Fruit fly (Drosophila melanogaster): ENCODE data around the gene CG11842.

The CG11842 gene

DNA sequence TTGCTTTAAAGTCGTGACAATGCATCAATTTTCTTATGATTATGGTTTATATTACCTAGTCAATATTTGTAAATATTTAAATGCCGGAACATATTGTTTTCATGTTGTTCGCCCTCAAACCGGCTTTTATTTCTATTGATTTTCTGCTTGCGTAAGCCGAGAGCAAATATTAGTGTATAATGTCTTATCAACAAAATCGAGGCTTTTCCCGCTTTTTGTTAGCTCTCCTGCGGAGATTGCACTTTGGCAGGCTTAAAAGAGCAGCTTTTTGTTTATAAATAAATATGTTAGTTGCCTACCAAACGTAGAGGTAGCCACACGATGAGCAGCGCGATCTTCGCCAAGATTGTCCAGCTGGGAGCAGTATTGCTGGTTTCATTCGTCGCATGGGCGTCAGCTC lies at the start of gene CG11842:
Gene CG11842 (plus strand): TSS at position 301 of the 400 bp plus-strand sequence.
- TF ChIP-seq fkh (GFP tag; optimal IDR thresholded peaks at IDR 0.05) = peak; percentile 40
- no peak for TF ChIP-seq CG11762 (GFP tag; optimal IDR thresholded peaks at IDR 0.05; ENCODE audit: insufficient read depth)

dm6 chr3R:29004884-29005621 lies 47.4 kb upstream of the CG11842 start:
- no peak for TF ChIP-seq CG6854 (GFP tag; optimal IDR thresholded peaks at IDR 0.05)
- TF ChIP-seq esn (GFP tag; optimal IDR thresholded peaks at IDR 0.05) = peak; percentile 52
- TF ChIP-seq Hr38 (GFP tag; optimal IDR thresholded peaks at IDR 0.05) = no peak
- TF ChIP-seq CG31627 (GFP tag; optimal IDR thresholded peaks at IDR 0.05) = peak; percentile 52
- peak in 1 of 2 experiments; percentile 31 for TF ChIP-seq ss (GFP tag; optimal IDR thresholded peaks at IDR 0.05)
- peak; percentile 43 for TF ChIP-seq Sox102F (GFP tag; optimal IDR thresholded peaks at IDR 0.05)
- TF ChIP-seq topi (GFP tag; optimal IDR thresholded peaks at IDR 0.05) = peak; percentile 39
- TF ChIP-seq CG11294 (GFP tag; IDR thresholded peaks at IDR 0.05) = peak; percentile 20; the same call in 1 of the 2 replicates
- peak; percentile 31 for TF ChIP-seq Ets96B (tag; optimal IDR thresholded peaks at IDR 0.05)
- TF ChIP-seq CG15336 (GFP tag; IDR thresholded peaks at IDR 0.05) = peak; percentile 57; the same call in 1 of the 2 replicates
- TF ChIP-seq vri (GFP tag; optimal IDR thresholded peaks at IDR 0.05) = no peak
- TF ChIP-seq CG1621 (tag; optimal IDR thresholded peaks at IDR 0.05) = peak; percentile 16
- peak; percentile 49 for TF ChIP-seq CG3032 (tag; optimal IDR thresholded peaks at IDR 0.05)
- TF ChIP-seq Eip78C (GFP tag) = peak; percentile 81
- peak; percentile 6 for TF ChIP-seq Sox15 (GFP tag; optimal IDR thresholded peaks at IDR 0.05)
- TF ChIP-seq CG4318 (GFP tag; optimal IDR thresholded peaks at IDR 0.05) = peak; percentile 18
- TF ChIP-seq OdsH (GFP tag; optimal IDR thresholded peaks at IDR 0.05) = peak; percentile 60
- TF ChIP-seq lz (GFP tag; optimal IDR thresholded peaks at IDR 0.05) = peak; percentile 45
- TF ChIP-seq Lpt (GFP tag; optimal IDR thresholded peaks at IDR 0.05) = peak; percentile 0
- TF ChIP-seq spab (GFP tag; optimal IDR thresholded peaks at IDR 0.05) = no peak
- TF ChIP-seq CG9139 (GFP tag; optimal IDR thresholded peaks at IDR 0.05) = no peak
- peak; percentile 46 for TF ChIP-seq Smox (GFP tag; optimal IDR thresholded peaks at IDR 0.05)
- peak; percentile 22 for TF ChIP-seq net (GFP tag; optimal IDR thresholded peaks at IDR 0.05)
- TF ChIP-seq CG34406 (GFP tag; optimal IDR thresholded peaks at IDR 0.05) = peak; percentile 16
- peak; percentile 77 for TF ChIP-seq eg (GFP tag; IDR thresholded peaks at IDR 0.05)
- no peak for TF ChIP-seq dac (GFP tag; optimal IDR thresholded peaks at IDR 0.05)
- TF ChIP-seq Blimp-1 (GFP tag; optimal IDR thresholded peaks at IDR 0.05) = no peak
- peak; percentile 22 for TF ChIP-seq dsx (GFP tag; optimal IDR thresholded peaks at IDR 0.05; ENCODE audit: poor library complexity, severe bottlenecking)
- TF ChIP-seq Eip75B (GFP tag; optimal IDR thresholded peaks at IDR 0.05) = peak; percentile 44
- TF ChIP-seq CG16779 (tag; optimal IDR thresholded peaks at IDR 0.05) = no peak
- peak; percentile 6 for TF ChIP-seq CG6808 (GFP tag; optimal IDR thresholded peaks at IDR 0.05)
- TF ChIP-seq CG11762 (GFP tag; optimal IDR thresholded peaks at IDR 0.05; ENCODE audit: insufficient read depth) = no peak
- peak; percentile 53; the same call in 2 of the 3 replicates for TF ChIP-seq CG6163 (GFP tag; IDR thresholded peaks at IDR 0.05)
- TF ChIP-seq Sox14 (GFP tag; optimal IDR thresholded peaks at IDR 0.05) = peak; percentile 42
- TF ChIP-seq CG10669 (GFP tag; optimal IDR thresholded peaks at IDR 0.05) = peak; percentile 53
- peak; percentile 27 for TF ChIP-seq Met (GFP tag; optimal IDR thresholded peaks at IDR 0.05)
- peak; percentile 48 for TF ChIP-seq acj6 (GFP tag; optimal IDR thresholded peaks at IDR 0.05)
- TF ChIP-seq CG8119 (GFP tag; IDR thresholded peaks at IDR 0.05) = peak; percentile 58
- peak; percentile 66 for TF ChIP-seq pdm3 (GFP tag; optimal IDR thresholded peaks at IDR 0.05)
- TF ChIP-seq fd85E (GFP tag; optimal IDR thresholded peaks at IDR 0.05) = no peak
- TF ChIP-seq salr (GFP tag; optimal IDR thresholded peaks at IDR 0.05) = no peak
- TF ChIP-seq Ets21C (GFP tag; optimal IDR thresholded peaks at IDR 0.05) = no peak
- TF ChIP-seq Eip93F (GFP tag; optimal IDR thresholded peaks at IDR 0.05) = no peak
- TF ChIP-seq Hr4 (GFP tag; optimal IDR thresholded peaks at IDR 0.05) = peak; percentile 63
- peak; percentile 33; the same call in 1 of the 2 replicates for TF ChIP-seq Gug (GFP tag; IDR thresholded peaks at IDR 0.05)
- TF ChIP-seq CG32006 (GFP tag; optimal IDR thresholded peaks at IDR 0.05) = peak; percentile 55
- TF ChIP-seq svp (GFP tag) = peak; percentile 61

Measured in whole organism, prepupa.